Fruit fly (Drosophila melanogaster): ENCODE measurements around the gene Glyp.
A peak's percentile ranks its signal among the peaks of the same experiment; 100 is the strongest.

The Glyp gene

DNA sequence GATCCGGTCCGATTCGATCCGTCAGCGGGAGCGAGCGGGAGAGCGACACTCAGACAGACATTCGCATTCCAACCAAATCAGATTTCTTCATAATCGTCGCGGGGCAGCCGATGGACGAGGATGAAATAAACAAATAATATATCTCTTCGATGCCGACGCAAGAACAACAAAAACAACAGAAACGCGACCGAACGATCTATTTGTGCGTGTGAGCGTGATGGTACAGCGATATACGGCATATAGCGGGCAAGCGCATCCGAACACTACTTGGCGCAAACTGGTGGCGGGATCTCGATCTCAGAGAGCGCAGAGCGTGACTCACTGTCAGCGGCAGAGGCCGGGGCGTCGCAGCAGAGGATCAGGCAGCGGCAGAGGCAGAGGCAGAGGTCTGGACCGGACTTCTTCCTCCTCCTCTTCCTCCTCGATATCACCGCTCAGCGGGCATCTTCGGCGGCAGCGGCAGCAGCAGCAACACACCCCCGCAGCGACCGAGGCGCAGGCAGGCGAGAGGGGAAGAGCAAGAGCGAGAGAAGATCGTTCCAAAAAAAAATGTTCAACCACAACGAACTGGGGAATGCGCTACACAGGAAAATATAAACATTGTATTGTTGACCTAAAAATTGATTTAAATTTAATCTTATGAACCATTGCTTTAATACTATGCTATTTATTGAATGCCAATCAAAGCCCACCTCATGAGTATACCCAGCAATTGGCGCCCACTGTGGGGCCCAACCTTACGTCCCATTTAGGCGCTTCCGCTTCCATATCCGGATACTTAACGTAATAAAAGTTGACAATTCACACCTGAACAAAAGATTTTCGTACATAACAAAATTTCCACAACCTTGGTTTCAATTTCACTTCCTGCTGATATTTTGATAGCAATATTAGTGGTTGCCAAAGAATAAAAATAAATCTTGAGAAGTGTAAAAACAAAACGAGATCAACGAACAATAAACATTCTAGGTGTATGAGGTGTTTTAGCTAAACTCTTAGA lies 30.9 kb downstream of the Glyp start (continued):
- TF ChIP-seq CG7357 (GFP tag; IDR thresholded peaks at IDR 0.05), result no peak
- TF ChIP-seq pho (GFP tag; optimal IDR thresholded peaks at IDR 0.05), result no peak
- peak; percentile 30 for TF ChIP-seq Chrac-16 (GFP tag; optimal IDR thresholded peaks at IDR 0.05)
- TF ChIP-seq Ets65A (GFP tag), result peak; percentile 93
- TF ChIP-seq Tbp (GFP tag; optimal IDR thresholded peaks at IDR 0.05), result no peak
- TF ChIP-seq toy (GFP tag; IDR thresholded peaks at IDR 0.05), result no peak
- no peak for TF ChIP-seq cad (GFP tag; optimal IDR thresholded peaks at IDR 0.05)
- peak; percentile 58 for TF ChIP-seq Rx (GFP tag; IDR thresholded peaks at IDR 0.05)
- no peak for TF ChIP-seq tio (GFP tag; optimal IDR thresholded peaks at IDR 0.05)
- peak; percentile 52 for TF ChIP-seq ftz-f1 (GFP tag; optimal IDR thresholded peaks at IDR 0.05)
- no peak for TF ChIP-seq salm (tag; optimal IDR thresholded peaks at IDR 0.05)
- no peak for TF ChIP-seq ssp (GFP tag; IDR thresholded peaks at IDR 0.05)
- no peak for TF ChIP-seq Doc3 (GFP tag; IDR thresholded peaks at IDR 0.05; ENCODE audit: partially characterized antibody)
- TF ChIP-seq nmo (GFP tag; optimal IDR thresholded peaks at IDR 0.05), result peak; percentile 65
- TF ChIP-seq CG10959 (GFP tag; IDR thresholded peaks at IDR 0.05), result no peak; the same call in 1 of the 2 replicates
- peak; percentile 53 for TF ChIP-seq dmrt11E (tag; optimal IDR thresholded peaks at IDR 0.05)
- TF ChIP-seq zfh1 (GFP tag; IDR thresholded peaks at IDR 0.05), result no peak
- peak; percentile 40 for TF ChIP-seq ATbp (GFP tag; optimal IDR thresholded peaks at IDR 0.05)
- no peak for TF ChIP-seq CG5180 (GFP tag; optimal IDR thresholded peaks at IDR 0.05)
- no peak for TF ChIP-seq ham (GFP tag; IDR thresholded peaks at IDR 0.05)
- no peak for TF ChIP-seq seq (GFP tag; IDR thresholded peaks at IDR 0.05)
- TF ChIP-seq NK7.1 (GFP tag; optimal IDR thresholded peaks at IDR 0.05), result peak; percentile 19
- no peak for TF ChIP-seq CG11085 (GFP tag; IDR thresholded peaks at IDR 0.05)
- no peak for TF ChIP-seq dm (GFP tag; optimal IDR thresholded peaks at IDR 0.05)
- TF ChIP-seq CG31388 (GFP tag; optimal IDR thresholded peaks at IDR 0.05), result no peak
- TF ChIP-seq CG18599 (GFP tag; optimal IDR thresholded peaks at IDR 0.05), result peak; percentile 45
- TF ChIP-seq so (GFP tag; IDR thresholded peaks at IDR 0.05), result no peak; the same call in 2 of the 3 replicates
- no peak for TF ChIP-seq CG1603 (tag; optimal IDR thresholded peaks at IDR 0.05)
- no peak for TF ChIP-seq E2f2 (GFP tag; IDR thresholded peaks at IDR 0.05)
- no peak for TF ChIP-seq eyg (GFP tag; optimal IDR thresholded peaks at IDR 0.05)
- peak; percentile 20 for TF ChIP-seq CG1602 (GFP tag; optimal IDR thresholded peaks at IDR 0.05)
- TF ChIP-seq B-H2 (GFP tag; optimal IDR thresholded peaks at IDR 0.05), result no peak
- peak; percentile 30; the same call in 1 of the 2 replicates for TF ChIP-seq CG31441 (GFP tag; IDR thresholded peaks at IDR 0.05)
- TF ChIP-seq Sox100B (GFP tag; optimal IDR thresholded peaks at IDR 0.05), result no peak
- TF ChIP-seq hth (optimal IDR thresholded peaks at IDR 0.05), result no peak
- TF ChIP-seq CG9797 (GFP tag; optimal IDR thresholded peaks at IDR 0.05), result no peak
- TF ChIP-seq CG8944 (GFP tag; optimal IDR thresholded peaks at IDR 0.05), result no peak
- TF ChIP-seq Gug (GFP tag; IDR thresholded peaks at IDR 0.05), result no peak
- no peak for TF ChIP-seq nerfin-1 (tag; optimal IDR thresholded peaks at IDR 0.05)
- TF ChIP-seq p53 (GFP tag; optimal IDR thresholded peaks at IDR 0.05), result no peak
- peak; percentile 74 for TF ChIP-seq CG18262 (tag; optimal IDR thresholded peaks at IDR 0.05)
- no peak for TF ChIP-seq dmrt99B (tag; optimal IDR thresholded peaks at IDR 0.05)
- no peak for TF ChIP-seq CG1647 (GFP tag; optimal IDR thresholded peaks at IDR 0.05)
- no peak for TF ChIP-seq CG3995 (GFP tag; optimal IDR thresholded peaks at IDR 0.05)
- TF ChIP-seq CG9215 (GFP tag; IDR thresholded peaks at IDR 0.05), result 0 out of 2 replicates have a peak, but pooled peaks have one; percentile 9
- peak; percentile 25 to 48 for TF ChIP-seq dpn (GFP tag; optimal IDR thresholded peaks at IDR 0.05)
- TF ChIP-seq Aef1 (GFP tag; IDR thresholded peaks at IDR 0.05), result no peak; the same call in 2 of the 3 replicates
- no peak for TF ChIP-seq ac (GFP tag; optimal IDR thresholded peaks at IDR 0.05)
- peak; percentile 22 for TF ChIP-seq vfl (GFP tag; optimal IDR thresholded peaks at IDR 0.05)
- no peak for TF ChIP-seq TFAM (GFP tag; optimal IDR thresholded peaks at IDR 0.05)
